Fruit fly (Drosophila melanogaster): Measurements from ENCODE around the gene CG15386.

CG15386 gene

DNA sequence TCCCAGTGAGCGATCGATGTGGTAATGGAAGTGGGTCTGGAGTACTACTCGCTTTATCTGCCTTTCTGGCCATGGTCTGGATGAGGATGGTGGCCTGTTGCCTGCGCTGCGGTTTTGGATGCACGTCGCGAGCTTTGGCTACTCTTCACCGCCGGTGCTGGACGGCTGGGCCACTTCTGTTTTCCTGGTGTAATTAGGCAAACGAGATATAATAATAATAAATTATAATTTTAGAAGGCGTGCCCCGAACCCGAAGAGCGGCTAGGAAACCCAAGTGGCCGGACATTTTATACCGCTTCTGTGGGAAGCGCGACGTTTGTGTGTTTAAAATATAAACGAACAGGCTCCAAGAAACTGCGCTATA, 17.6 kb downstream of the CG15386 start:
- no peak for TF ChIP-seq noc (tag; optimal IDR thresholded peaks at IDR 0.05)

DNA sequence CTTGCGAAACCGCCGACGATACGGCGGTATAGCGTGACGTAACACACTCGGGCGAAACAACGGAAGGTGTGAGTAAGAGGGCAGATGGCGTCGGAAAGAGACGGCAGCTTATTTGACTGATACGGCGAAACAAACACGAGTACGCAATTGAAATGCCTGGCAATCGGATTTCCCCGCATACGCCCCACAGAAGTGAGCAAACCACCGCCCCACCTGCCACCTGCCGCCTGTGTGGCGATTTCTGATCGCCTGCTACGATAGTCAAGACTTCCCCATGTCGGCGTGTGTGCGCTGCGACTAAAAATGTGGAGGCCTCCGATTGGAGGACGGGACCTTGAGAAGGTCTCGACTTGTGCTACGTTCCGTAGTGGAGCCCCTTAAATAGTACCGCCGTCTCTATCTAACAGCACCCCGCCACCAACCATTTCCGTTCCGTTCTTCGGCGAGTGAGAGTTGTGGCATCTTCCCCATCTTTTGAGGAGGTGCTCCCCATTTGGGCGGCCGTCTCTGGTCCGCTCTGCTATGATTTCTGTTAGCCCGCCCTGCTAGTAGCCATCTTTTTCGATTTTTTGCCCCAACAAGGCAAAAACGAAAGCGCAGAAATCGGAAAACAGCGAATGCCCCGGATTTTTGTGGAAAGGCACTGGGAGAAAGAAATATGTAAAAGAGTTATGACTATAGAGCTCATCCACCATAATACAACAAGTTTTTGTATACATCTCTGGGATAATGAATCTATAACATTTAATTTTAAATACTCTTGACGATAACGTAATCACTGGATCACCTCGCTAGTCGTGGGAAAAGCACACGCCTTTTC, 18.2 kb downstream of the CG15386 start:
- TF ChIP-seq noc (tag; optimal IDR thresholded peaks at IDR 0.05) = peak; percentile 56

dm6 chr2L:2198119-2198494, 18.9 kb downstream of the CG15386 start:
- no peak for TF ChIP-seq noc (tag; optimal IDR thresholded peaks at IDR 0.05)

dm6 chr2L:2197475-2198118, 19.4 kb downstream of the CG15386 start, which contains the start of gene COX7AL2:
Gene COX7AL2 (minus strand): TSS chr2L:2197912.
- TF ChIP-seq noc (tag; optimal IDR thresholded peaks at IDR 0.05) = no peak

- TF ChIP-seq noc (tag; optimal IDR thresholded peaks at IDR 0.05) = peak; percentile 41
Observed at dm6 chr2L:2196590-2197474, 20.2 kb downstream of the CG15386 start.

DNA sequence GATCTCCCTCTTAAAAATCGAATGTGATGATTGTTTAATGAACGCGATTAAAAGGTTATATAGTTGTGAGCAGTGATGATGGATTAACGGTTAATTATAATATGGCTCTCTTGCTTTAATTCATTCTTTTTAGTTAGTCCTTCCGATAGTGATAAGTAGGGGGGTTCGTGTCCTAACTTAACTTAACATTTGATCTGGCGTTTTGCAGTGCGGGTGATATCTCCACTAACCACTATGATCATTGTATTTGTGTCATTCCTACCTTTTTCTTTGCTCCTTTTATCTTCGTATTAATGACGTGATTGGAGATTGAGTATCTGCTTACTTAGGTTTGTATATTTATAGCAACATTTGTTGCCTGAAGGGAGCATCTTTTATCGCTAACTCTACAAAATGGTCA, 21.7 kb downstream of the CG15386 start:
- no peak for TF ChIP-seq noc (tag; optimal IDR thresholded peaks at IDR 0.05)

- TF ChIP-seq noc (tag; optimal IDR thresholded peaks at IDR 0.05) = no peak
Observed at dm6 chr2L:2194305-2194828, 22.7 kb downstream of the CG15386 start.

dm6 chr2L:2193357-2193780, 23.7 kb downstream of the CG15386 start:
- peak; percentile 47 for TF ChIP-seq noc (tag; optimal IDR thresholded peaks at IDR 0.05)

dm6 chr2L:2192123-2192601, 24.9 kb downstream of the CG15386 start, which contains the start of gene CG10874:
Gene CG10874 (minus strand): TSS chr2L:2192386.
- TF ChIP-seq noc (tag; optimal IDR thresholded peaks at IDR 0.05) = no peak

dm6 chr2L:2191404-2191803, 25.6 kb downstream of the CG15386 start:
- TF ChIP-seq noc (tag; optimal IDR thresholded peaks at IDR 0.05) = no peak

DNA sequence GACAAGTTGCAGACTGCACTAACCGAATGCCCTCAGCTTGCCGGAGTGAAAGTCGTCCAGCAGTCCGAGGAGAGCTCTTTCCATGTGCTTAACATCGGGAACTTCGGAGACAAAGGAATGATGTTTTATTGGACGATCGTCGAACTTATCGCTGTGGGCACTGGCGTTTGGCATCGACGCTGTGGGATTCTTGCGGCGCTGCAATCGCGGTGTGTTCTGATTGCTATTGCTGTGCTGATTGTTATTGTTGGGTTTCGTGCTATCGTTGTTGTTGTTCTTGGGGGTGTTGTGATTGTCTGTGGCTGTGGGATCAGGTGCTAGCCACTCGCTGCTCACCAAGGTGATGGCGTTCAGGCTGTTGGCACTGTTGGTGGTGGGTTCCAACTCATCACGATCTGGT, 26.4 kb downstream of the CG15386 start:
- no peak for TF ChIP-seq noc (tag; optimal IDR thresholded peaks at IDR 0.05)

DNA sequence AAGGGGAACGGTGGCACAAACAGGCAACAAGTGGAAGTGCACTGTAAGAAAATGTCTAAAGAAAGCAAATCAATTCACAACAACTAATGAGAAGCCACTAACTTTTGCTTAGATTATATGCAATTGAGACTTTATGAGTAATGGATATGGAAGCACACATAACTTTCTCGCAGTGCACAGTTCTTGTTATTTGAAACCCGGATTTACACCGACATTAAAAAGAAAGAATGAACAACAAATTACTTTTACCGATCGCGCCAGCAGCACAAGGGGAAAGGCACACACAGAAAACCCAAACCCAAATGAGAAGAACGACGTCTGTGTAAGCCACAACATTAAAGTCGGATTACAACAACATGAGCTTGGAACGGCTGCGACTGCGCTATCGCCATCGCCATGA, 27.9 kb downstream of the CG15386 start:
- TF ChIP-seq noc (tag; optimal IDR thresholded peaks at IDR 0.05) = no peak

dm6 chr2L:2187411-2187810, 29.6 kb downstream of the CG15386 start:
- no peak for TF ChIP-seq noc (tag; optimal IDR thresholded peaks at IDR 0.05)

DNA sequence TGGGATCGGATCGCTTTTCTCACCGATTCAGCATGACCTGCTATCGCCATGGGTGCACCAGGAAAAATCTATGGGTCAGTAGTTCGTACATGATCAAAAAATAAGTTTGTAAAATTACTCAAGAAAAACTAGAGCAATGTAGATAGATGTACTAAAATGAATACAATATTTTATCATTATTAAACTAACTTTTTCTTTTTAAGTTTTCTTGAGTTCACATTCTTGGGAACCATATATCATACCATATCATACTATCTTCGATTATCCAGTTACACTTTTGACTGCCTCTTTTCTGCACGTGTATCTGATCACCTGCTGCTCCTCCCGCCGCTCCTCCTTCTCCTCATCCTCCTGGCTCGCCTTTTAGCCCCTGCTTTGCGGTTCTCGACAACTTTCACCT, 31.7 kb downstream of the CG15386 start:
- no peak for TF ChIP-seq noc (tag; optimal IDR thresholded peaks at IDR 0.05)

DNA sequence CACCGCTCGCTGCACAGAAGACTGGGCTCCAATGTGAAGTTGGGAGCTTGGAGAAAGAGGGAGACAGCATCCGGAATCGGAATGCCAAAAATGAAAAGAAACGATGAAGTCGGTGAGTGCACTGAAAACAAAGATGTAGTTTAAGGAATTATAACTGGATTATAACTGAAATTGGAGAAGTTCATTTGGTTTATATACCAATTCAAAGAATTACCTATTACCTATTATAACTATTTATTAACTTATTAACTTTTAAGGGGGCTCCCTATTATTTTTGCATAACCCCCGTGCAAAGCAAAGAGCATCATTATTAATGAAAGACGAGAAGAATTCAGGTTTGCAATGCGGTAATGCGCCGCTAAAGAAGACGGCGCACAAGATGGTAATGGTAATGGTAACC, 32.4 kb downstream of the CG15386 start:
- no peak for TF ChIP-seq noc (tag; optimal IDR thresholded peaks at IDR 0.05)

DNA sequence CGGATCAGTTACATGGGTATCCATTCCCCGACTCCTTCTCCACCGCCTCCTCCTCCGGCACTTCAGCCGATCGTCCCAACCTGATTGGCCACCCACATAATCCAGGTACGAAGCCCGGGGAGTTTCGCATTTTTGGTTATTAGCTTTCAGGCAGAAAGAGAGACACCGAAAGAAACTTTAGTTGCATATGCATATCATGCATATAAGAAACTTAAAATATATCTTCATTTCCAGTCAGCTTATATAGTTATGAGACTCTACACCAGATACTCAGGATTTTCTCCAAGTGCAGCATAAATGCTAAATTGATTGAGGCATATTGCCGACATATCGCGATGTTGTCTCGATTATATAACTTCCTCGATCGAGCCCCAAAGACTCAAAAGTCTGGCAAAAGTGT, 32.9 kb downstream of the CG15386 start:
- TF ChIP-seq noc (tag; optimal IDR thresholded peaks at IDR 0.05) = no peak

Measured in whole organism, larva.